Worm (Caenorhabditis elegans): ENCODE results near the gene F49C5.5.

The F49C5.5 gene

DNA sequence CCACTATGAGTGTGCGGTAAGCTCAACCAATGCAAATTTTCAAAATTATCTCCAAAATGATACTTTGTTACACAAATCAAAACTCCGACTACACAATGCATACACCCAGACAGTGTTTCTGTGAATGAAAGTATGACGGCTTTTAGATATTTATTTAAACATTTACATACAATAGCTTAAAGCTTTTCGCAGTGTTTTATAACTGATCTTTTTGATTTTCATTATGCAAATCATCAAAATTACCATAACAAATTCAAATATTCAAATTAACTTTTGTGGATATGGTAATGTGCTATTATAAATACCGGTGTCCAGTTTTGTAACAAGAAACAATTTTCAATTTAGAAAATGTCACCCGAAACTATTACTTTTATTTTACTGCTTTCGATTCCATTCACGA is at the start of gene F49C5.5, which contains the start of gene F49C5.10:
F49C5.5 (minus strand) TSS at position 101 of the 400 bp plus-strand sequence.
F49C5.10 (plus strand) TSS at position 344 of the 400 bp plus-strand sequence.
- TF ChIP-seq dao-5 (tag; optimal IDR thresholded peaks at IDR 0.05) (no peak), him-1 (tag; optimal IDR thresholded peaks at IDR 0.05) (no peak), W03F9.2 (tag; optimal IDR thresholded peaks at IDR 0.05) (no peak)

- TF ChIP-seq him-1 (tag; optimal IDR thresholded peaks at IDR 0.05) (no peak), dao-5 (tag; optimal IDR thresholded peaks at IDR 0.05) (no peak), W03F9.2 (tag; optimal IDR thresholded peaks at IDR 0.05) (no peak)
These were observed 34.6 kb upstream of the F49C5.5 start, which contains the start of gene clec-4 for ce11 chrII:12580952-12581351. Gene clec-4 (minus strand): TSS chrII:12581113.

DNA sequence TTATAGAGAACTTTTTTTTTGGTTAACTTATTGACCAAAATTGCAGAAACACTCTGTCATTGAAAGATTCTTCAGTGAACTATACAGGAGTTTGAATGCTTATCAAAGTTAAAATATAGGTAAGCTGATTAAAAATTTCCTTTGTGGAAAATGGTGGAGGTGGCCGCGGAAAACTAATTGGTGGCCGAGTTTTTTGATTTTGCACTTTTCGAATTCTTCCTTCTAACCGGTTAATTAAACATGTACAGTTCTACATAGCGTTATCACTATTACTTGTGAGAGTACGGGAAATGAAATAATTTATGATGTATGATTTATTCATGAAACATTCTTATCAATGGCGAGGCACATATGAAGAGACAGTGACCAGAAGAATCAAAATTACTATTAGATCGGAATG is 31.4 kb upstream of the F49C5.5 start, which contains the start of gene clec-8:
clec-8 (minus strand) TSS at position 308 of the 400 bp plus-strand sequence.
- TF ChIP-seq him-1 (tag; optimal IDR thresholded peaks at IDR 0.05) (no peak), W03F9.2 (tag; optimal IDR thresholded peaks at IDR 0.05) (no peak), dao-5 (tag; optimal IDR thresholded peaks at IDR 0.05) (no peak)

DNA sequence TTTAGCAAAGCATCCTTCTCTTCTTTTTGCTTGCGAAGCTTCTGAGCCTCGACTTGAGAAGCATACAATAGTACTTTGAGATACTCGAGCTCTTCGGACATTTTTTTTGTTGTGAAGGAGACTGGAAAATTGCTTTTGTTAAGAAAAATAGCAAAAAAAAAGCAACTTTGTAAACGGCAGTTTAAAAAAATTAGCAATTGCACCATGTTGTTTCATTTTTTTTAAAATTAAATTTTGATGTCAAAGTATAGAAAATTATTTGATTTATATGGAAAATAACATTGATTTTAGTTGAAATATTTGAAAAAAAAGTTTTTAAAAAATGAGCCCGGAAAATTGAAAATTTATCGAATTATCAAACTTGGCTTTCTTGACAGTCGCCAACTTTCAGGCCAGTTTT is 28.4 kb upstream of the F49C5.5 start, which contains the start of gene Y38E10A.3:
Y38E10A.3 (minus strand) TSS at position 101 of the 400 bp plus-strand sequence.
- TF ChIP-seq W03F9.2 (tag; optimal IDR thresholded peaks at IDR 0.05) (no peak), him-1 (tag; optimal IDR thresholded peaks at IDR 0.05) (no peak), dao-5 (tag; optimal IDR thresholded peaks at IDR 0.05) (no peak)

ce11 chrII:12573541-12573940 is 27.2 kb upstream of the F49C5.5 start, which contains the start of gene Y38E10A.2:
Gene Y38E10A.2 (minus strand): TSS chrII:12573641.
- TF ChIP-seq dao-5 (tag; optimal IDR thresholded peaks at IDR 0.05), result no peak
- TF ChIP-seq him-1 (tag; optimal IDR thresholded peaks at IDR 0.05), result no peak
- TF ChIP-seq W03F9.2 (tag; optimal IDR thresholded peaks at IDR 0.05), result no peak

ce11 chrII:12572760-12573159 is 26.4 kb upstream of the F49C5.5 start, which contains the start of gene Y38E10A.35:
Gene Y38E10A.35 (minus strand): TSS chrII:12572860.
- TF ChIP-seq dao-5 (tag; optimal IDR thresholded peaks at IDR 0.05), result no peak
- TF ChIP-seq W03F9.2 (tag; optimal IDR thresholded peaks at IDR 0.05), result no peak
- TF ChIP-seq him-1 (tag; optimal IDR thresholded peaks at IDR 0.05), result no peak

ce11 chrII:12570523-12570922 is 24.2 kb upstream of the F49C5.5 start, which contains the start of gene Y38E10A.1:
Gene Y38E10A.1 (minus strand): TSS chrII:12570623.
- TF ChIP-seq W03F9.2 (tag; optimal IDR thresholded peaks at IDR 0.05), result no peak
- TF ChIP-seq dao-5 (tag; optimal IDR thresholded peaks at IDR 0.05), result no peak
- no peak for TF ChIP-seq him-1 (tag; optimal IDR thresholded peaks at IDR 0.05)

DNA sequence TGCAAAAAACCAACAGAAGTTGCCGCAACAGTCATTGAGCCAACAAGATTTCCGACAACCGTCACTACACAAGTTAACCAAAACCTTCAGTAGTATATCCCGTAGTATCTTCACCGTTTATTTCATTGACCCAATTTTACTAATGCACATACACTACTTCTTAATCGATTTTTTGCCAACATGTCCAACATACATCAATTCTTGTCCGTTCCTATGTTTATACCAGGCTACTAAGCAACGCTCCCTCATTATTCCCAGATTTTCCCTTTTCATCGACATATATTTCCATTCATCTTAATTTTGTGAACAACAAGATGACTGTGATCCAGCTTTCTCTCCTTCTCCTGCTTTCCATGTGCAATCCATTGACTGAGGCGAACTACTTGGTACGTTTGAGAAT is 19.5 kb upstream of the F49C5.5 start, which contains the start of gene F49C5.7:
F49C5.7 (plus strand) TSS at position 301 of the 400 bp plus-strand sequence.
- no peak for TF ChIP-seq W03F9.2 (tag; optimal IDR thresholded peaks at IDR 0.05)
- no peak for TF ChIP-seq dao-5 (tag; optimal IDR thresholded peaks at IDR 0.05)
- no peak for TF ChIP-seq him-1 (tag; optimal IDR thresholded peaks at IDR 0.05)

DNA sequence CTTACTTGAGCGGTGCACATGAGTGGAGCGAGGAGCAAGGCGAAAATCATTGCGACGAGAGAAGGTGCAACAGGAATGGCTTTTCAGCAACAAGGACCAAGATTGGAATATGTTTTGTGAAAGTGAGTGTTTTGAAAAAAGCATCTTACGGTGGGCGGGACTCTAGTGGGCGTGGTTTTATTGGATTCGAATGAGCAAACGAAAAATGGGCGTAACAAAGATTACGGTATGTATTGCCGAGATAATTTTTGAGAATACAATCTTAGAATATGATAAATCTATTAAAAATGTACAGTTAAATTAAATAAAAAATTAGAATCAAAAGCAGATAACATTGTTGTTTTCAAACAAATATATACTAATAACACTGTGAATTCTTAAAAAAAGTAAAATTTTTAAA is 13.9 kb upstream of the F49C5.5 start, which contains the start of gene F49C5.12:
F49C5.12 (minus strand) TSS at position 101 of the 400 bp plus-strand sequence.
- TF ChIP-seq dao-5 (tag; optimal IDR thresholded peaks at IDR 0.05) (no peak), W03F9.2 (tag; optimal IDR thresholded peaks at IDR 0.05) (no peak), him-1 (tag; optimal IDR thresholded peaks at IDR 0.05) (no peak)

ce11 chrII:12555579-12555978 is 9.3 kb upstream of the F49C5.5 start, which contains the start of gene F49C5.11:
Gene F49C5.11 (plus strand): TSS chrII:12555879.
- no peak for TF ChIP-seq dao-5 (tag; optimal IDR thresholded peaks at IDR 0.05)
- no peak for TF ChIP-seq him-1 (tag; optimal IDR thresholded peaks at IDR 0.05)
- TF ChIP-seq W03F9.2 (tag; optimal IDR thresholded peaks at IDR 0.05), result no peak

DNA sequence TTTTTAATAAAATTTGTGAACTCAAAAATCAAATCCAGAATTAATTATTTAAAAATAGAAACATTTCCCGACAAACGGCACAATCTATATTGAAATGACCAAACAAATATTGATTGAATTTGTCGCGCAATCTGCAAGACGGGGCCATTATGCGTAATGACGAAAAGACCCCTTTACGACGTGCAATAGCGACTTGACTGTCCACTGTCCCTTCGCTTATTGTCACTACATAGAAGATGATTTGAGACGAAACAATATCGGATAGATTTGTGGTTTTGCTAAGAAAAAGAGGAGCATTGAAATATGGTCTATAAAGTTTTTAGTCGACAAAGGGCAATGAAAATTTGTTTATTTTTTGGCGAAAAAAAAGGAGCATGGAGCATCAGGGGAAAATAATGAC is 4.6 kb upstream of the F49C5.5 start:
- TF ChIP-seq dao-5 (tag; optimal IDR thresholded peaks at IDR 0.05), result no peak
- no peak for TF ChIP-seq W03F9.2 (tag; optimal IDR thresholded peaks at IDR 0.05)
- no peak for TF ChIP-seq him-1 (tag; optimal IDR thresholded peaks at IDR 0.05)

DNA sequence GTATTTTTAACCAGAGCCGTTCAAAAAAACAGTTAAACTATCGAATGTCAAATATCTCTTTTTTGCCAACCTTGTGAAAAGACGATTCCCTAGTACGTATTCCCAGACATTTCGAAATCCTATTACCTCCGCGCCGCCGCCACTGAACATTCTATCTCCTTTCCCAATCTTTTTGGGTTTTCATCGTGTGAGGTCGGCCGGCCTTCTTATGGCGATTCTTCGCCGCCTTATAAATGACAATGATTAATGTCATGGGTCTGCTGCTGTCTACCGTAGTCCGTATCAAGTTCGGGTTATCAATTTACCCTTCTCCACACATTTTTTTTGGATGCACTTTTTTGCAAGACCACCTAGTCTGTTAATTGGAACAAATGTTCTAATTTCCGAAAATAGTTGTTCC is 3.3 kb upstream of the F49C5.5 start:
- no peak for TF ChIP-seq him-1 (tag; optimal IDR thresholded peaks at IDR 0.05)
- no peak for TF ChIP-seq dao-5 (tag; optimal IDR thresholded peaks at IDR 0.05)
- no peak for TF ChIP-seq W03F9.2 (tag; optimal IDR thresholded peaks at IDR 0.05)

DNA sequence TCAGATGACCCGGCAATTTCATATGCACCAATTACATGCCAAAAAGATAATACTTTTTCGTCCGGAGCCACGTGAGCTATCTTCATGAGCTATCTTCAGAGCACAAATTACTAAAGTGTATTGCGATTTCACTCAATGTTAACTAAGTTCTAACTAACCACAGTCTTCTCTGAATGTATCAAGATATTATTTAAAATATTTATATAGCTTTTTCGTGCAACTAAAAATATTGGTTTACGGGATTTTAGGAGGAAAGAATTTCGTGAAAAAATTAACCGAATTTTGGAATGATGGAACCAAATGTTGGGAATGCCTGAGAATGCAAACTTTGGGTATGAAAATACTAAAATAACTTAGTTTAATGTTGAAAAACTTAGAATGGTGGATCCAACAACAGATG is 1.2 kb upstream of the F49C5.5 start, which contains the start of gene F49C5.16:
F49C5.16 (plus strand) TSS at position 301 of the 400 bp plus-strand sequence.
- no peak for TF ChIP-seq him-1 (tag; optimal IDR thresholded peaks at IDR 0.05)
- TF ChIP-seq dao-5 (tag; optimal IDR thresholded peaks at IDR 0.05), result no peak
- TF ChIP-seq W03F9.2 (tag; optimal IDR thresholded peaks at IDR 0.05), result no peak

DNA sequence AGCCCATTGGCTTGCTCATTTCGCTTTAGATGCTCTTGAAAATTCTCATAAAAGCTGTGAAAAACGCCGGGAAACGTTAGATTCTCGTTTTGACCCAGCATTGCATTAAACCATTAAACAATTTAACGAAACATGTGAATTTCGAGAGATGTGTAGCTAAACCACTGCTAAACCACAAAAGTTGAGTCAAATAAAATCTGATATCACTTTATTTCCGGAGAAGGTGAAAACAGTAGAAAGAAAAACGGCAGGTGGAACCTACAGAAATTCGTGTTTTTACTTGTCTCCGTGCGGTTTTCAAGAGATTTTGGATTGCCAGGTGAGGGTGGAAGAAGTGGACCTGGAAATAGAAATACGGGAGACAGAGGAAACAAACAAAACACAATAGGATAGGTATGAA is 1.8 kb downstream of the F49C5.5 start, which contains the start of gene F49C5.9:
F49C5.9 (minus strand) TSS at position 101 of the 400 bp plus-strand sequence.
- TF ChIP-seq dao-5 (tag; optimal IDR thresholded peaks at IDR 0.05) (no peak), W03F9.2 (tag; optimal IDR thresholded peaks at IDR 0.05) (no peak), him-1 (tag; optimal IDR thresholded peaks at IDR 0.05) (no peak)
